Worm (Caenorhabditis elegans): ENCODE data around the gene Y59C2A.3.

ce11 chrII:2216940-2217664, 2.6 kb downstream of the Y59C2A.3 start:
- no peak for TF ChIP-seq tbx-37 (GFP tag; conservative IDR thresholded peaks at IDR 0.05)
- no peak for TF ChIP-seq hmg-4 (GFP tag; optimal IDR thresholded peaks at IDR 0.05)
- TF ChIP-seq flt-1 (GFP tag; IDR thresholded peaks at IDR 0.05): no peak
- no peak for TF ChIP-seq B0310.2 (tag; optimal IDR thresholded peaks at IDR 0.05)
- no peak for TF ChIP-seq ama-1 (optimal IDR thresholded peaks at IDR 0.05)
- TF ChIP-seq tbx-11 (GFP tag; IDR thresholded peaks at IDR 0.05): no peak
- no peak for TF ChIP-seq ceh-13 (GFP tag; optimal IDR thresholded peaks at IDR 0.05)
- TF ChIP-seq hmbx-1 (tag; optimal IDR thresholded peaks at IDR 0.05): no peak
- TF ChIP-seq scrt-1 (GFP tag; IDR thresholded peaks at IDR 0.05): no peak
- TF ChIP-seq ets-7 (tag; optimal IDR thresholded peaks at IDR 0.05): no peak
